Worm (Caenorhabditis elegans): Measurements from ENCODE around the gene C49F5.7.

DNA sequence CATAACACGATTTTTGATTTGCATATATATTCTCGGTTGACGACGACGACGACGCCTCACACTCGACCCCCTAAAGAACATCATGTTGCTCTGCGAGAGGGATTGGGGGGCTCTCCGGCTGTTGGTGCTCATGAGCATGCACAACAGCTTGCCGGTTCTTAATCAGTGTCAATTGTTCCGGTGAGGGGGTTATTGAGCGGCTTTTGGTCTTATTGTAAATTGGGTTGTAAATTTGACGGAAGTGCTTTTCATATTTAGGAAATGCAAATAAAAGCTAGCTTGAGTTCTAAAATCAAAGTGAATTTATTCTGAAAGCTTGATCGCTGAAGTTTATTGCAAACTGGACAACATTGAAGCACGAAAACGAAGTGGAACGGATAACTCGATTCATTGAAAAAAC lies 43.4 kb downstream of the C49F5.7 start:
- TF ChIP-seq ZK546.5 (tag; optimal IDR thresholded peaks at IDR 0.05), result no peak
- no peak for TF ChIP-seq lin-13 (GFP tag; optimal IDR thresholded peaks at IDR 0.05)
- TF ChIP-seq hlh-11 (tag; optimal IDR thresholded peaks at IDR 0.05), result no peak
- no peak for TF ChIP-seq lsy-2 (tag; optimal IDR thresholded peaks at IDR 0.05)
- no peak for TF ChIP-seq ces-1 (GFP tag; optimal IDR thresholded peaks at IDR 0.05)
- no peak for TF ChIP-seq dmd-8 (GFP tag; IDR thresholded peaks at IDR 0.05)
- TF ChIP-seq lir-3 (tag; optimal IDR thresholded peaks at IDR 0.05), result no peak
- TF ChIP-seq ztf-11 (tag; optimal IDR thresholded peaks at IDR 0.05), result no peak
- no peak for TF ChIP-seq rbr-2 (tag; optimal IDR thresholded peaks at IDR 0.05)
- TF ChIP-seq R02D3.7 (tag; optimal IDR thresholded peaks at IDR 0.05), result no peak
- no peak for TF ChIP-seq nhr-76 (tag; optimal IDR thresholded peaks at IDR 0.05)
- no peak for TF ChIP-seq fkh-10 (GFP tag; optimal IDR thresholded peaks at IDR 0.05)
